Worm (Caenorhabditis elegans) whole organism, young adult: Measurements from ENCODE around the gene cdc-42.

ENCODE experiments used
- B0035.1 ChIP-seq: sonication (generic microtip); optimal IDR thresholded peaks from 2 replicates; lab custom pipeline; 2016; ENCODE audit warnings: missing genetic modification characterization, mild to moderate bottlenecking, missing compliant biosample characterization, missing genotype, missing genetic modification reagents
- B0261.1 ChIP-seq: sonication (generic microtip); optimal IDR thresholded peaks from 2 replicates; lab custom pipeline; 2016; ENCODE audit warnings: mild to moderate bottlenecking, missing genetic modification characterization, moderate library complexity, missing compliant biosample characterization
- F22D6.2 ChIP-seq: sonication (generic microtip); optimal IDR thresholded peaks from 2 replicates; lab custom pipeline; 2016; ENCODE audit warnings: mild to moderate bottlenecking, missing genetic modification characterization, missing compliant biosample characterization
- F23B12.7 ChIP-seq: sonication (generic microtip); optimal IDR thresholded peaks from 2 replicates; lab custom pipeline; 2017; ENCODE audit warnings: missing genetic modification characterization, mild to moderate bottlenecking, missing compliant biosample characterization, antibody characterized with exemption, moderate library complexity; ENCODE audit not compliant: insufficient read depth
- K12H6.12 ChIP-seq: fragments of 200-800 bp; sonication (Bioruptor generic); optimal IDR thresholded peaks from 2 replicates; lab custom pipeline; 2018; ENCODE audit warnings: mild to moderate bottlenecking, missing genetic modification characterization, missing compliant biosample characterization
- T07F8.4 ChIP-seq: sonication (generic microtip); optimal IDR thresholded peaks from 2 replicates; lab custom pipeline; 2016; ENCODE audit warnings: mild to moderate bottlenecking, missing genetic modification characterization, moderate library complexity, missing compliant biosample characterization
- ZK185.1 ChIP-seq: sonication (generic microtip); optimal IDR thresholded peaks from 2 replicates; lab custom pipeline; 2016; ENCODE audit warnings: mild to moderate bottlenecking, missing genetic modification characterization, missing compliant biosample characterization; ENCODE audit not compliant: poor library complexity, severe bottlenecking
- aptf-2 ChIP-seq: fragments of 200-800 bp; sonication (Bioruptor generic); conservative IDR thresholded peaks from 2 replicates; pipeline ENCODE4 v1.3.6; 2022; ENCODE audit warnings: missing genetic modification reagents, missing genetic modification characterization, missing compliant biosample characterization
- atf-7 ChIP-seq: sonication (generic microtip); optimal IDR thresholded peaks from 2 replicates; lab custom pipeline; 2017; ENCODE audit warnings: mild to moderate bottlenecking, missing genetic modification characterization, missing compliant biosample characterization
- attf-3 ChIP-seq: fragments of 200-800 bp; sonication (Bioruptor generic); conservative IDR thresholded peaks from 2 replicates; pipeline ENCODE4 v1.3.6; 2022; ENCODE audit warnings: missing genetic modification reagents, missing genetic modification characterization, missing compliant biosample characterization
- bed-1 ChIP-seq: fragments of 200-800 bp; sonication (Bioruptor generic); IDR thresholded peaks from 2 replicates; pipeline ENCODE4 v1.3.6; 2022; ENCODE audit warnings: missing genetic modification reagents, missing genetic modification characterization, missing compliant biosample characterization
- ceh-27 ChIP-seq: fragments of 200-800 bp; sonication (Bioruptor generic); optimal IDR thresholded peaks from 2 replicates; lab custom pipeline; 2018; ENCODE audit warnings: mild to moderate bottlenecking, missing genetic modification characterization, moderate library complexity, missing compliant biosample characterization
- ceh-79 ChIP-seq: sonication (generic microtip); optimal IDR thresholded peaks from 2 replicates; lab custom pipeline; 2017; ENCODE audit warnings: mild to moderate bottlenecking, missing genetic modification characterization, missing compliant biosample characterization
- ceh-91 ChIP-seq: fragments of 200-800 bp; sonication (Bioruptor generic); IDR thresholded peaks from 2 replicates; pipeline ENCODE4 v1.3.6; 2022; ENCODE audit warnings: missing genetic modification reagents, missing genetic modification characterization, missing compliant biosample characterization
- chd-7 ChIP-seq: sonication (generic microtip); optimal IDR thresholded peaks from 2 replicates; lab custom pipeline; 2016; ENCODE audit warnings: mild to moderate bottlenecking, missing genetic modification characterization, moderate library complexity, missing compliant biosample characterization
- die-1 ChIP-seq: sonication (generic microtip); optimal IDR thresholded peaks from 2 replicates; lab custom pipeline; 2016; ENCODE audit warnings: missing genotype, mild to moderate bottlenecking, missing genetic modification characterization, missing compliant biosample characterization
- dox-1 ChIP-seq: fragments of 200-800 bp; sonication (Bioruptor generic); IDR thresholded peaks from 2 replicates; pipeline ENCODE4 v1.3.6; 2022; ENCODE audit warnings: missing genetic modification reagents, missing genetic modification characterization, missing compliant biosample characterization
- egrh-3 ChIP-seq: fragments of 200-800 bp; sonication (Bioruptor generic); IDR thresholded peaks from 2 replicates; pipeline ENCODE4 v1.3.6; 2022; ENCODE audit warnings: missing genetic modification reagents, missing genetic modification characterization, missing compliant biosample characterization
- ekl-4 ChIP-seq: fragments of 200-800 bp; sonication (Bioruptor generic); IDR thresholded peaks from 2 replicates; pipeline ENCODE4 v1.3.6; 2022; ENCODE audit warnings: missing genetic modification reagents, missing genetic modification characterization, missing compliant biosample characterization
- ets-4 ChIP-seq: fragments of 200-800 bp; sonication (Bioruptor generic); optimal IDR thresholded peaks from 2 replicates; lab custom pipeline; 2018; ENCODE audit warnings: mild to moderate bottlenecking, missing genetic modification characterization, missing compliant biosample characterization
- hlh-26 ChIP-seq: fragments of 200-800 bp; sonication (Bioruptor generic); conservative IDR thresholded peaks from 2 replicates; pipeline ENCODE4 v1.3.6; 2022; ENCODE audit warnings: missing genetic modification reagents, missing genetic modification characterization, missing compliant biosample characterization
- let-607 ChIP-seq, 2 experiments: fragments of 200-800 bp in 1 of 2; sonication (Bioruptor generic) in 1 of 2; sonication (generic microtip) in 1 of 2; optimal IDR thresholded peaks; 2 replicates each; lab custom pipeline; 2016 to 2018; ENCODE audit warnings: mild to moderate bottlenecking in 2 of 2, missing compliant biosample characterization in 2 of 2, missing genetic modification characterization in 2 of 2, moderate library complexity in 2 of 2, missing genotype in 1 of 2
- lin-35 ChIP-seq, 3 experiments: fragments of 150-350 bp in 2 of 3; sonication (generic microtip) in 1 of 3; optimal IDR thresholded peaks; 2 replicates each; lab custom pipeline; 2014 to 2018; ENCODE audit warnings: missing biosample characterization in 3 of 3, missing genetic modification characterization in 3 of 3, missing genetic modification reagents in 3 of 3
- lin-54 ChIP-seq: fragments of 200-800 bp; sonication (Bioruptor generic); optimal IDR thresholded peaks from 2 replicates; lab custom pipeline; 2018; ENCODE audit warnings: mild to moderate bottlenecking, missing genetic modification characterization, missing compliant biosample characterization
- lsy-27 ChIP-seq: sonication (generic microtip); optimal IDR thresholded peaks from 2 replicates; lab custom pipeline; 2017; ENCODE audit warnings: missing genetic modification characterization, mild to moderate bottlenecking, missing compliant biosample characterization, antibody characterized with exemption, missing genotype, borderline replicate concordance; ENCODE audit not compliant: insufficient read depth
- mcd-1 ChIP-seq: fragments of 200-800 bp; sonication (Bioruptor generic); IDR thresholded peaks from 2 replicates; pipeline ENCODE4 v1.3.6; 2022; ENCODE audit warnings: missing genetic modification reagents, missing genetic modification characterization, missing compliant biosample characterization
- nhr-120 ChIP-seq: fragments of 200-800 bp; sonication (Bioruptor generic); IDR thresholded peaks from 2 replicates; pipeline ENCODE4 v1.3.6; 2022; ENCODE audit warnings: missing genetic modification characterization, missing compliant biosample characterization
- nhr-179 ChIP-seq: sonication (generic microtip); optimal IDR thresholded peaks from 2 replicates; lab custom pipeline; 2016; ENCODE audit warnings: mild to moderate bottlenecking, missing genetic modification characterization, missing compliant biosample characterization
- nhr-27 ChIP-seq: fragments of 200-800 bp; sonication (Bioruptor generic); optimal IDR thresholded peaks from 2 replicates; lab custom pipeline; 2018; ENCODE audit warnings: mild to moderate bottlenecking, missing genetic modification characterization, moderate library complexity, missing compliant biosample characterization
- nhr-80 ChIP-seq: sonication (generic microtip); optimal IDR thresholded peaks from 2 replicates; lab custom pipeline; 2016; ENCODE audit warnings: missing genetic modification characterization, missing compliant biosample characterization
- rcor-1 ChIP-seq: fragments of 200-800 bp; sonication (Bioruptor generic); IDR thresholded peaks from 2 replicates; pipeline ENCODE4 v1.3.6; 2022; ENCODE audit warnings: missing genetic modification reagents, missing genetic modification characterization, missing compliant biosample characterization
- repo-1 ChIP-seq: sonication (generic microtip); optimal IDR thresholded peaks from 2 replicates; lab custom pipeline; 2017; ENCODE audit warnings: mild to moderate bottlenecking, missing genetic modification characterization, missing compliant biosample characterization
- snpc-1.3 ChIP-seq: sonication (generic microtip); optimal IDR thresholded peaks from 2 replicates; lab custom pipeline; 2017; ENCODE audit warnings: missing genetic modification characterization, mild to moderate bottlenecking, missing compliant biosample characterization, antibody characterized with exemption, moderate library complexity, missing genotype, missing genetic modification reagents; ENCODE audit not compliant: insufficient read depth
- snpc-3.4 ChIP-seq: sonication (generic microtip); optimal IDR thresholded peaks from 2 replicates; lab custom pipeline; 2017; ENCODE audit warnings: missing genetic modification characterization, mild to moderate bottlenecking, missing compliant biosample characterization, antibody characterized with exemption, moderate library complexity, missing genotype, missing genetic modification reagents
- somi-1 ChIP-seq: fragments of 200-800 bp; sonication (Bioruptor generic); optimal IDR thresholded peaks from 2 replicates; lab custom pipeline; 2018; ENCODE audit warnings: mild to moderate bottlenecking, missing genetic modification characterization, missing compliant biosample characterization
- tbp1 ChIP-seq: fragments of 200-800 bp; sonication (Bioruptor generic); optimal IDR thresholded peaks from 2 replicates; lab custom pipeline; 2018; ENCODE audit warnings: mild to moderate bottlenecking, missing genetic modification characterization, missing compliant biosample characterization
- tbx-9 ChIP-seq: sonication (generic microtip); optimal IDR thresholded peaks from 2 replicates; lab custom pipeline; 2016; ENCODE audit warnings: borderline replicate concordance, missing genetic modification characterization, inconsistent platforms, missing compliant biosample characterization
- tlf-1 ChIP-seq: fragments of 200-800 bp; sonication (Bioruptor generic); optimal IDR thresholded peaks from 2 replicates; lab custom pipeline; 2018; ENCODE audit warnings: mild to moderate bottlenecking, missing genetic modification characterization, missing compliant biosample characterization
- xnd-1 ChIP-seq: sonication (generic microtip); optimal IDR thresholded peaks from 2 replicates; lab custom pipeline; 2016; ENCODE audit warnings: missing genotype, missing genetic modification reagents, missing genetic modification characterization, missing compliant biosample characterization
- ztf-26 ChIP-seq: sonication (generic microtip); optimal IDR thresholded peaks from 2 replicates; lab custom pipeline; 2017; ENCODE audit warnings: missing genetic modification characterization, missing compliant biosample characterization
- ztf-3 ChIP-seq: fragments of 200-800 bp; sonication (Bioruptor generic); optimal IDR thresholded peaks from 2 replicates; lab custom pipeline; 2018; ENCODE audit warnings: mild to moderate bottlenecking, missing genetic modification characterization, missing compliant biosample characterization
- ztf-6 ChIP-seq: fragments of 200-800 bp; sonication (Bioruptor generic); IDR thresholded peaks from 2 replicates; pipeline ENCODE4 v1.3.6; 2022; ENCODE audit warnings: missing genetic modification reagents, missing genetic modification characterization, missing compliant biosample characterization

Gene cdc-42

DNA sequence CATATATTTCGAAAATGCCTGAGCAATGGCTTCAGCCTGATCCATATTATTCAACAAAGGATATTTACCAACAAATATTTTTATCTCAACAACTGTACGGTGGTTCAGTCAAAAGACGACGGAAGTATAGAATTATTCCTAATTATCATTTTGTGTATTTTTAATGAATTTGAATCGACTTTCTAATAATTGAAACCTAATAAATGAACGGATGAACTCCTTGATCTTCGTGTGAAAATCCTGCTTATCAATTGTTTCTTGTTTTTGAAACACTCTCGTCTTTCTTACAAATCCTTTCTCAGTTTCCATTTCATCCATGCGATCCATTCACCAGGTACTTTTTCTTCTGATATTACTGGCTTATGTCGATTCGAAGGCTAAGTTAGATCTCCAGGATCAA is 40.6 kb upstream of the cdc-42 start, which contains the start of gene F35D2.1:
Gene F35D2.1, plus strand, starts transcription at position 301 of the 400 bp plus-strand sequence.
- TF ChIP-seq mcd-1 (GFP tag; lab: Robert Waterston, UW): no peak
- TF ChIP-seq nhr-27 (tag; lab: Kevin White, UChicago): no peak
- no peak for TF ChIP-seq tbp1 (GFP tag; lab: Kevin White, UChicago)
- TF ChIP-seq die-1: no peak
- TF ChIP-seq lin-54 (GFP tag; lab: Kevin White, UChicago): no peak
- TF ChIP-seq snpc-3.4: no peak
- TF ChIP-seq ekl-4: no peak
- TF ChIP-seq egrh-3: no peak
- no peak for TF ChIP-seq attf-3 (GFP tag; lab: Robert Waterston, UW)
- no peak for TF ChIP-seq snpc-1.3
- no peak for TF ChIP-seq nhr-80
- TF ChIP-seq nhr-120 (GFP tag; lab: Robert Waterston, UW): no peak
- TF ChIP-seq ZK185.1 (tag; lab: Kevin White, UChicago): no peak
- no peak for TF ChIP-seq somi-1 (GFP tag; lab: Kevin White, UChicago)
- no peak for TF ChIP-seq repo-1
- TF ChIP-seq ceh-79 (tag; lab: Kevin White, UChicago): no peak
- TF ChIP-seq, all 124 proteins: peak for 0

DNA sequence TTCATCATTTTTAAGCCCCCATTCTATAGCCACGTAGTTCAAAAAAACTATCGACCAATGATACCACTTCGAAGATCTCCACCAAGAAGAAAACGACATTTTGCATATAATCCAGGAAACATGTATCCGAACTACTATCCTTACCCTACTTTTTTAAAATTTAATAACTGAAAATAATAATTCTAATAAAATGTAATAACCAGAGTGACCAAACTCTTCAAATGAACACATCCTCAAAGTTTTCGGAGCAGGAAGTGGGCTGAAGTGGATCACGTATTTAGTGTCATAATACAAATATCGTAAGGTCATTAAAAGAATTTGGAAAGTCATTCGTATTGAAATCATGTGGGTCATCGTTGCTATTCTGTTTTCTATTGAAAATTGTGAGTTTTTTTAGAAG is 38.8 kb upstream of the cdc-42 start, which contains the start of gene F35D2.6:
Gene F35D2.6, plus strand, starts transcription at position 301 of the 400 bp plus-strand sequence.
- TF ChIP-seq F22D6.2 (no peak), T07F8.4 (tag; lab: Kevin White, UChicago) (no peak), dox-1 (GFP tag; lab: Robert Waterston, UW) (no peak), tlf-1 (GFP tag; lab: Kevin White, UChicago) (no peak)

DNA sequence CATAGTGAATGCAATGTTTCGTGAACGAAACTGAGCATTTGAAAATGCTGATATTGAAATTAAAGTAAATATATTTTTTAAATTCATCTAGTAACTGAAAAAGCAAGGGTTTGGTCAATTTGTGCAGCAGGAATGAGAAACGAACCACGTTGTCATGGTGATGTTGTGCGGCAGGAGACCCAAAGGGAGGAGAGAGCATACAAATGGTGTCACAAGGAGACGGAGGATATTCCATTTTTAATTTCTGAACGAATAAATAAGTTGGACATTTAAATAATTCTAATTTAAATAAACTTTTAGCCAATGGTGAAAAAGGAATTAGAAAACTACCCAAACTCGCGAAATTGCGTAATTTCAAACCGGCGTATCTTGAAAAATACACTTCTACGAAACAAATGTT is 32.7 kb upstream of the cdc-42 start, which contains the start of gene mks-3:
Gene mks-3, minus strand, starts transcription at position 101 of the 400 bp plus-strand sequence.
- no peak for TF ChIP-seq chd-7 (tag; lab: Kevin White, UChicago)
- no peak for TF ChIP-seq xnd-1 (tag; lab: Kevin White, UChicago)
- no peak for TF ChIP-seq ceh-27 (GFP tag; lab: Kevin White, UChicago)
- TF ChIP-seq ztf-6 (GFP tag; lab: Robert Waterston, UW): no peak
- TF ChIP-seq K12H6.12 (tag; lab: Kevin White, UChicago): no peak
- no peak for TF ChIP-seq aptf-2 (GFP tag; lab: Robert Waterston, UW)
- no peak for TF ChIP-seq B0035.1 (tag; lab: Kevin White, UChicago)

DNA sequence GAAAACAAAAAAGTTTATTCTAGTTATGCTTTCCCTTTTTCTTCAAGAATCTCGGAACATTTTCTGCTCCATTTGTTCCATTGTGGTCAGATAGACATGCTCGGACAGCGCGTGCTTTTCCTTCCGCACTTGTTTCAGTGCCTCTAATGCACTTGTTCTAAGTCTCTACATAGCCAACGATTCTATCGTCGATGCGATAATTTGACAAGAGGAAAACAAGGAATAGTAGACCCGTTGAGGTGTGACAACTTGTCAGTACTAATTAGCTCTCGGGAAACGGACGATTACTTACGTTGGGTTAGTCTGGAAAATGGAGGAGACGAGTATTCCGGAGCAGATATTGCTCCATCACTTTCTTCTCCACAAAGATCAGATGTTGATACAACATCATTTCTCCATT is 28.0 kb upstream of the cdc-42 start:
- no peak for TF ChIP-seq hlh-26 (GFP tag; lab: Robert Waterston, UW)
- TF ChIP-seq lsy-27 (tag; lab: Kevin White, UChicago): no peak
- no peak for TF ChIP-seq F23B12.7 (tag; lab: Kevin White, UChicago)
- TF ChIP-seq B0261.1: no peak
- TF ChIP-seq bed-1 (GFP tag; lab: Robert Waterston, UW): no peak

DNA sequence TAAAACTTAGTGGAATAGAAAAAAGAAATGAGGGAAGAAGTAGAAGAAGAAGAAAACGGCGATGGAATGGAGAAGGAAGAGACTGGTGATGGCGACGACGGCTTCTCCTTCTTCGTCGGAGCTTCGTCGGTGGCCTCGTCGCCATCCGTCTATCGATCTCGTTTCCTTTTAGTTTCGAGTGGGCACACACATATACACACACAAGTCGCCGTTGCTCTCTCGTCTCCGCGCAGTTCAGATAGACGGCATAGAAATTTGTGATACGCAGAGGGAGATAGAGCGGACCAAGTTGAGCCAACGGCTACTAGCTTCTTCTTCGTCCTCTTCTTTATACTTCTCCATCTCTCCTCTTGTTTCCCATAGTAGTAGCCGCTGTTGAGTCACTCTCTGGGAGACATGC is 23.0 kb upstream of the cdc-42 start:
- no peak for TF ChIP-seq snpc-3.4
- no peak for TF ChIP-seq nhr-179 (tag; lab: Kevin White, UChicago)
- no peak for TF ChIP-seq lin-35 (GFP tag; optimal IDR thresholded peaks at IDR 0.05; lab: Kevin White, UChicago)
- no peak for TF ChIP-seq ztf-3 (GFP tag; lab: Kevin White, UChicago)
- no peak for TF ChIP-seq ZK185.1 (tag; lab: Kevin White, UChicago)
- no peak for TF ChIP-seq ekl-4
- peak; percentile 46; the same call in 1 of the 2 replicates for TF ChIP-seq rcor-1 (GFP tag; lab: Robert Waterston, UW)
- no peak for TF ChIP-seq ceh-91 (GFP tag; lab: Robert Waterston, UW)
- TF ChIP-seq K12H6.12 (tag; lab: Kevin White, UChicago): peak; percentile 37
- no peak for TF ChIP-seq let-607 (tag; optimal IDR thresholded peaks at IDR 0.05; lab: Kevin White, UChicago)
- no peak for TF ChIP-seq atf-7 (tag; lab: Kevin White, UChicago)
- no peak for TF ChIP-seq B0261.1
- TF ChIP-seq tbx-9 (tag; lab: Kevin White, UChicago): no peak
- TF ChIP-seq ets-4 (GFP tag; lab: Kevin White, UChicago): no peak
- TF ChIP-seq ztf-26: no peak
